Fruit fly (Drosophila melanogaster) S2 (cell line): Measurements from ENCODE around the gene Osi5.

ENCODE experiments used
- CG8478 ChIP-seq: fragments of >200 bp; optimal IDR thresholded peaks from 2 replicates; lab custom pipeline; 2018
- CTCF ChIP-seq, 2 experiments: fragments of >200 bp; optimal IDR thresholded peaks; 2 replicates each; lab custom pipeline; 2018

dm6 chr3R:6244035-6244434 lies 16.7 kb downstream of the Osi5 start:
- no peak for TF ChIP-seq CG8478 (lab: Kevin White, UChicago)
- TF ChIP-seq CTCF (optimal IDR thresholded peaks at IDR 0.05; lab: Kevin White, UChicago): no peak
